Worm (Caenorhabditis elegans): ENCODE data around the gene prk-2.

ce11 chrIII:3349061-3349460 lies 20.9 kb downstream of the prk-2 start:
- TF ChIP-seq nhr-102 (tag; optimal IDR thresholded peaks at IDR 0.05) = no peak
- no peak for TF ChIP-seq dpl-1 (GFP tag; optimal IDR thresholded peaks at IDR 0.05)
- TF ChIP-seq fkh-10 (GFP tag; optimal IDR thresholded peaks at IDR 0.05) = no peak
- no peak for TF ChIP-seq snpc-4 (tag; optimal IDR thresholded peaks at IDR 0.05)
- peak; percentile 54 for TF ChIP-seq nhr-28 (tag; optimal IDR thresholded peaks at IDR 0.05)
- TF ChIP-seq nhr-11 (tag; optimal IDR thresholded peaks at IDR 0.05) = no peak
- no peak for TF ChIP-seq pqm-1 (tag; optimal IDR thresholded peaks at IDR 0.05)
- TF ChIP-seq mdl-1 (tag; optimal IDR thresholded peaks at IDR 0.05) = no peak
- no peak for TF ChIP-seq ZK337.2 (GFP tag; IDR thresholded peaks at IDR 0.05)
- no peak for TF ChIP-seq ceh-82 (tag; optimal IDR thresholded peaks at IDR 0.05)
- no peak for TF ChIP-seq skn-1 (tag; optimal IDR thresholded peaks at IDR 0.05)
- no peak for TF ChIP-seq F37D6.2 (tag; optimal IDR thresholded peaks at IDR 0.05)
